Worm (Caenorhabditis elegans) whole organism, early embryonic: ENCODE measurements around the gene nlp-82.

ENCODE experiments used
- B0310.2 ChIP-seq: sonication (generic microtip); optimal IDR thresholded peaks from 2 replicates; lab custom pipeline; 2016; ENCODE audit warnings: mild to moderate bottlenecking, missing genetic modification characterization, missing compliant biosample characterization
- F13C5.2 ChIP-seq: sonication (generic microtip); optimal IDR thresholded peaks from 2 replicates; lab custom pipeline; 2017; ENCODE audit warnings: mild to moderate bottlenecking, missing genetic modification characterization, inconsistent platforms, missing compliant biosample characterization
- aly-1 ChIP-seq: sonication (generic microtip); optimal IDR thresholded peaks from 2 replicates; lab custom pipeline; 2016; ENCODE audit warnings: missing genetic modification characterization, missing compliant biosample characterization
- ama-1 ChIP-seq: fragments of 150-350 bp; optimal IDR thresholded peaks from 2 replicates; lab custom pipeline; 2014
- ceh-13 ChIP-seq: fragments of 200-800 bp; sonication (Bioruptor generic); optimal IDR thresholded peaks from 2 replicates; lab custom pipeline; 2018; ENCODE audit warnings: mild to moderate bottlenecking, missing genetic modification characterization, missing compliant biosample characterization
- ceh-36 ChIP-seq: sonication (generic microtip); optimal IDR thresholded peaks from 2 replicates; lab custom pipeline; 2016; ENCODE audit warnings: missing genetic modification characterization, inconsistent platforms, missing compliant biosample characterization
- ets-7 ChIP-seq: sonication (generic microtip); optimal IDR thresholded peaks from 2 replicates; lab custom pipeline; 2016; ENCODE audit warnings: missing genotype, missing genetic modification characterization, missing compliant biosample characterization
- flt-1 ChIP-seq: fragments of 200-800 bp; sonication (Bioruptor generic); IDR thresholded peaks from 2 replicates; pipeline ENCODE4 v1.3.6; 2022; ENCODE audit warnings: missing genetic modification characterization, missing compliant biosample characterization
- hmbx-1 ChIP-seq: sonication (generic microtip); optimal IDR thresholded peaks from 2 replicates; lab custom pipeline; 2016; ENCODE audit warnings: mild to moderate bottlenecking, missing genetic modification characterization, missing compliant biosample characterization
- hmg-4 ChIP-seq: fragments of 200-800 bp; sonication (Bioruptor generic); optimal IDR thresholded peaks from 2 replicates; lab custom pipeline; 2018; ENCODE audit warnings: mild to moderate bottlenecking, missing genetic modification characterization, missing compliant biosample characterization
- hnd-1 ChIP-seq: sonication (generic microtip); optimal IDR thresholded peaks from 2 replicates; lab custom pipeline; 2016; ENCODE audit warnings: missing genetic modification characterization, missing compliant biosample characterization
- pes-1 ChIP-seq: fragments of 200-800 bp; sonication (Bioruptor generic); IDR thresholded peaks from 2 replicates; pipeline ENCODE4 v1.3.6; 2022; ENCODE audit warnings: missing genetic modification reagents, missing genetic modification characterization, missing compliant biosample characterization
- scrt-1 ChIP-seq: fragments of 200-800 bp; sonication (Bioruptor generic); IDR thresholded peaks from 2 replicates; pipeline ENCODE4 v1.3.6; 2022; ENCODE audit warnings: missing genetic modification characterization, missing compliant biosample characterization
- sea-1 ChIP-seq: fragments of 200-800 bp; sonication (Bioruptor generic); conservative IDR thresholded peaks from 2 replicates; pipeline ENCODE4 v1.3.6; 2022; ENCODE audit warnings: missing genetic modification characterization, missing compliant biosample characterization
- tbx-11 ChIP-seq: fragments of 200-800 bp; sonication (Bioruptor generic); IDR thresholded peaks from 2 replicates; pipeline ENCODE4 v1.3.6; 2022; ENCODE audit warnings: missing genetic modification characterization, missing compliant biosample characterization
- tbx-37 ChIP-seq: fragments of 200-800 bp; sonication (Bioruptor generic); conservative IDR thresholded peaks from 2 replicates; pipeline ENCODE4 v1.3.6; 2022; ENCODE audit warnings: missing genetic modification reagents, missing genetic modification characterization, missing compliant biosample characterization
- tra-4 ChIP-seq: sonication (generic microtip); optimal IDR thresholded peaks from 2 replicates; lab custom pipeline; 2017; ENCODE audit warnings: missing genetic modification characterization, missing compliant biosample characterization

nlp-82 gene

ce11 chrII:9279016-9279415, 24.9 kb upstream of the nlp-82 start:
- TF ChIP-seq tra-4 (tag; lab: Kevin White, UChicago) (no peak), B0310.2 (tag; lab: Kevin White, UChicago) (no peak), sea-1 (GFP tag; lab: Robert Waterston, UW) (no peak), tbx-11 (GFP tag; lab: Robert Waterston, UW) (no peak), ama-1 (lab: Kevin White, UChicago) (no peak), tbx-37 (GFP tag; lab: Robert Waterston, UW) (no peak), ets-7 (tag; lab: Kevin White, UChicago) (no peak), hmg-4 (GFP tag; lab: Kevin White, UChicago) (no peak), hmbx-1 (tag; lab: Kevin White, UChicago) (no peak), F13C5.2 (no peak), scrt-1 (no peak), ceh-36 (tag; lab: Kevin White, UChicago) (no peak), ceh-13 (GFP tag; lab: Kevin White, UChicago) (no peak), pes-1 (no peak), hnd-1 (tag; lab: Kevin White, UChicago) (no peak)

ce11 chrII:9277153-9277552, 23.1 kb upstream of the nlp-82 start:
- TF ChIP-seq tra-4 (tag; lab: Kevin White, UChicago) (no peak), hmbx-1 (tag; lab: Kevin White, UChicago) (no peak), scrt-1 (no peak), ceh-13 (GFP tag; lab: Kevin White, UChicago) (no peak), ama-1 (lab: Kevin White, UChicago) (no peak), ceh-36 (tag; lab: Kevin White, UChicago) (no peak), tbx-11 (GFP tag; lab: Robert Waterston, UW) (no peak), hnd-1 (tag; lab: Kevin White, UChicago) (no peak)

- TF ChIP-seq tbx-11 (GFP tag; lab: Robert Waterston, UW) (no peak), sea-1 (GFP tag; lab: Robert Waterston, UW) (no peak), B0310.2 (tag; lab: Kevin White, UChicago) (no peak), aly-1 (no peak), hmbx-1 (tag; lab: Kevin White, UChicago) (no peak), tbx-37 (GFP tag; lab: Robert Waterston, UW) (no peak)
Measured at ce11 chrII:9275173-9275572, 21.1 kb upstream of the nlp-82 start.

ce11 chrII:9274734-9275133, 20.6 kb upstream of the nlp-82 start:
- TF ChIP-seq F13C5.2 (no peak), tbx-11 (GFP tag; lab: Robert Waterston, UW) (no peak), flt-1 (GFP tag; lab: Robert Waterston, UW) (no peak), aly-1 (no peak), scrt-1 (no peak), pes-1 (no peak), ceh-36 (tag; lab: Kevin White, UChicago) (no peak), hmg-4 (GFP tag; lab: Kevin White, UChicago) (no peak), ceh-13 (GFP tag; lab: Kevin White, UChicago) (no peak), hmbx-1 (tag; lab: Kevin White, UChicago) (no peak), ama-1 (lab: Kevin White, UChicago) (no peak), tra-4 (tag; lab: Kevin White, UChicago) (no peak), sea-1 (GFP tag; lab: Robert Waterston, UW) (no peak), hnd-1 (tag; lab: Kevin White, UChicago) (no peak), ets-7 (tag; lab: Kevin White, UChicago) (no peak), B0310.2 (tag; lab: Kevin White, UChicago) (no peak)

ce11 chrII:9273984-9274383, 19.9 kb upstream of the nlp-82 start:
- TF ChIP-seq F13C5.2 (peak; percentile 38), flt-1 (GFP tag; lab: Robert Waterston, UW) (peak; percentile 12; the same call in 1 of the 2 replicates), B0310.2 (tag; lab: Kevin White, UChicago) (no peak), hmg-4 (GFP tag; lab: Kevin White, UChicago) (peak; percentile 59)

ce11 chrII:9272942-9273341, 18.9 kb upstream of the nlp-82 start, which contains the start of gene C01G6.4:
Gene C01G6.4, minus strand, starts transcription at chrII:9273042.
- TF ChIP-seq flt-1 (GFP tag; lab: Robert Waterston, UW) (no peak), B0310.2 (tag; lab: Kevin White, UChicago) (no peak)

- TF ChIP-seq ama-1 (lab: Kevin White, UChicago) (peak; percentile 17), pes-1 (no peak), hmbx-1 (tag; lab: Kevin White, UChicago) (no peak)
Measured at ce11 chrII:9271285-9271684, 17.2 kb upstream of the nlp-82 start.

- no peak for TF ChIP-seq hnd-1 (tag; lab: Kevin White, UChicago)
- no peak for TF ChIP-seq flt-1 (GFP tag; lab: Robert Waterston, UW)
- TF ChIP-seq ets-7 (tag; lab: Kevin White, UChicago) = no peak
Measured at ce11 chrII:9269588-9269987, 15.5 kb upstream of the nlp-82 start, which contains the start of gene C01G6.3. Gene C01G6.3, plus strand, starts transcription at chrII:9269888.

- TF ChIP-seq ceh-13 (GFP tag; lab: Kevin White, UChicago) (no peak), pes-1 (peak; percentile 56), ceh-36 (tag; lab: Kevin White, UChicago) (peak; percentile 59)
Measured at ce11 chrII:9268983-9269382, 14.9 kb upstream of the nlp-82 start.
